Fruit fly (Drosophila melanogaster) whole organism, adult: ENCODE data around the gene CG42673.

Experiments used
- CG7101 ChIP-seq: fragments of 200-800 bp; sonication (Bioruptor generic); optimal IDR thresholded peaks from 2 replicates; lab custom pipeline; 2018; ENCODE audit warnings: missing biosample characterization, mild to moderate bottlenecking, missing genetic modification characterization, moderate library complexity
- Clk ChIP-seq: fragments of 200-800 bp; sonication (Bioruptor generic); optimal IDR thresholded peaks from 2 replicates; lab custom pipeline; 2017; ENCODE audit warnings: missing biosample characterization, missing genetic modification characterization
- cic ChIP-seq: fragments of 200-800 bp; sonication (Bioruptor generic); optimal IDR thresholded peaks from 2 replicates; lab custom pipeline; 2017; ENCODE audit warnings: missing biosample characterization, mild to moderate bottlenecking, missing genetic modification characterization, moderate library complexity

dm6 chr3L:9549690-9550303 is 2.8 kb downstream of the CG42673 start:
- no peak for TF ChIP-seq CG7101 (tag; lab: Kevin White, UChicago)
- no peak for TF ChIP-seq Clk
- no peak for TF ChIP-seq cic (GFP tag; lab: Kevin White, UChicago)
